Fruit fly (Drosophila melanogaster): ENCODE measurements around the gene CG12075.
A peak's percentile ranks its signal among the peaks of the same experiment; 100 is the strongest.

CG12075 gene

DNA sequence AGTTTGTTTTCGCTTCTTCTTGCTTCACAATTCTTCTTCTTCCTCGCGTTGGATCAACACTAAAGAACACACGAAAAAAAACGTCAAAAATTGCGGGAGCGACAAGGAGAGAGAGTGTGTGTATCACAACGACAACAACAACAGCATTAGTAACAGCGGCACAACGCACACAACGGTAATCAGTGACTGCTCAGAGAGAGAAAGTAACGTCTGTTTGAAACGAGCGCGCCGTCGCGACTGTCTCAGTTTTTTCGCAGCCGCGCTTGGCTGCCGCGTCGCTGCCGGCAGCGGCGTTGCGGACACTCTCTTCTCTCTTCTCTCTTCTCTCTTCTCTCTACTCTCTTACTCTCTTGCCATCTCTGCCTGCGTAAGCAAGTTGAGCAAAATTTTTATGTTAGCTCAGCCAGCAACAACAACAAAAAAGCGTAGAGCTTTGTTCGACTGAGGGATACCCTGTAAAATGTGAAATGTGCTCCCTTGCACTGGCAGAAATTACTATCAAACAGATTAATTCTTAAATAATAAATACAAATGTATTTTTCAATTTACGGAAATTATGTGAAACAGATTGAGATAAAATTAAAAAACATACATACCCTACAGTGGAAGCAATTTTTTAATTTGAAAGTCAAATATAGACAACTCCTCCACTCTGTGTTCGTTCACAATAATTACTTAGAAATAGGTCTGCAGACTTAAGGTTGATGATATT lies 53.6 kb downstream of the CG12075 start (continued):
- TF ChIP-seq CG31627 (GFP tag; optimal IDR thresholded peaks at IDR 0.05): peak; percentile 44
- no peak for TF ChIP-seq Lpt (GFP tag; optimal IDR thresholded peaks at IDR 0.05)
- peak; percentile 64 for TF ChIP-seq Blimp-1 (GFP tag; optimal IDR thresholded peaks at IDR 0.05)
- peak; percentile 31 for TF ChIP-seq CG11902 (GFP tag; optimal IDR thresholded peaks at IDR 0.05)
- TF ChIP-seq topi (GFP tag; optimal IDR thresholded peaks at IDR 0.05): peak; percentile 57
- TF ChIP-seq CG3919 (GFP tag; optimal IDR thresholded peaks at IDR 0.05): peak; percentile 63
- peak; percentile 57 for TF ChIP-seq CG6276 (GFP tag; optimal IDR thresholded peaks at IDR 0.05)
- no peak for TF ChIP-seq spab (GFP tag; optimal IDR thresholded peaks at IDR 0.05)
- peak; percentile 63 for TF ChIP-seq pdm3 (GFP tag; optimal IDR thresholded peaks at IDR 0.05)
- peak; percentile 32 for TF ChIP-seq Sox102F (GFP tag; optimal IDR thresholded peaks at IDR 0.05)
- TF ChIP-seq ss (GFP tag; optimal IDR thresholded peaks at IDR 0.05): peak; percentile 8 to 44
- peak; percentile 40 for TF ChIP-seq dac (GFP tag; optimal IDR thresholded peaks at IDR 0.05)
- TF ChIP-seq fkh (GFP tag; optimal IDR thresholded peaks at IDR 0.05): peak; percentile 58
- peak; percentile 71; the same call in 1 of the 2 replicates for TF ChIP-seq CG15336 (GFP tag; IDR thresholded peaks at IDR 0.05)
- peak; percentile 82 for TF ChIP-seq Eip78C (GFP tag)
- TF ChIP-seq Eip93F (GFP tag; optimal IDR thresholded peaks at IDR 0.05): no peak
- peak; percentile 66 for TF ChIP-seq OdsH (GFP tag; optimal IDR thresholded peaks at IDR 0.05)
- peak; percentile 34 for TF ChIP-seq cyc (GFP tag; optimal IDR thresholded peaks at IDR 0.05)

DNA sequence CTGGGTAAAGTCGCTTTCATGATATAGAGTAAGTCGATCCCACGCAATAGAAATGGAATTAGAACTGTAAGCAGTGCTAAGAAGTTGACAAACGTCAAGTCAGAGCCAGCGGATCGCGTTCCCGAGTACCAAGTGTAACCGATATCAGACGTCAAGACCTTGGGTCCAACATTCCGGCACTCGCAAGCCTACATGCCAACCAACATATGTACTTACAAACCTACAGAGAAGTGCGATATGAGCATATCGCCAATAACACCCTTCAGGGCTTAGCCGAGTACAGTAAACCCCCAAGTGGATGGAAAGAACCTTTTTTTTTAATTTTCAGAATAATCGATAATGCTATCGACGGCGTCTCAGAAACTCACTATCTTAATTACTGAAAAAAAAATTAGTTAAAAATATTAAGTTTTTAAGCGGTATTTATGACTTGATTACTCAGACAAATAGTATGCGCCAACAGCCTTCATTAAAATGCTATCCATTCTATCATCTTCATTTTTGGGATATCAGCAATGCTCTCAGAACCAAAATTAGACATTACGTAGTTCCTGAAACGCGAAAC lies 54.4 kb downstream of the CG12075 start:
- no peak for TF ChIP-seq CG3919 (GFP tag; optimal IDR thresholded peaks at IDR 0.05)
- peak; percentile 25 for TF ChIP-seq Hr39 (GFP tag; optimal IDR thresholded peaks at IDR 0.05)
- peak; percentile 20 for TF ChIP-seq pdm3 (GFP tag; optimal IDR thresholded peaks at IDR 0.05)
- TF ChIP-seq vri (GFP tag; optimal IDR thresholded peaks at IDR 0.05): peak; percentile 19
- peak; percentile 28; the same call in 1 of the 2 replicates for TF ChIP-seq CG15336 (GFP tag; IDR thresholded peaks at IDR 0.05)
- TF ChIP-seq Sox14 (GFP tag; optimal IDR thresholded peaks at IDR 0.05): no peak
- TF ChIP-seq CG6854 (GFP tag; optimal IDR thresholded peaks at IDR 0.05): no peak
- TF ChIP-seq Sox102F (GFP tag; optimal IDR thresholded peaks at IDR 0.05): peak; percentile 28
- TF ChIP-seq CG7368 (GFP tag; optimal IDR thresholded peaks at IDR 0.05): no peak
- no peak for TF ChIP-seq fd59A (GFP tag; optimal IDR thresholded peaks at IDR 0.05)
- TF ChIP-seq CG11902 (GFP tag; optimal IDR thresholded peaks at IDR 0.05): peak; percentile 5
- peak; percentile 24 for TF ChIP-seq Hr4 (GFP tag; optimal IDR thresholded peaks at IDR 0.05)
- TF ChIP-seq acj6 (GFP tag; optimal IDR thresholded peaks at IDR 0.05): no peak
- TF ChIP-seq CG3032 (tag; optimal IDR thresholded peaks at IDR 0.05): peak; percentile 19
- TF ChIP-seq CG6808 (GFP tag; optimal IDR thresholded peaks at IDR 0.05): no peak
- peak; percentile 37 for TF ChIP-seq OdsH (GFP tag; optimal IDR thresholded peaks at IDR 0.05)
- no peak for TF ChIP-seq Hr38 (GFP tag; optimal IDR thresholded peaks at IDR 0.05)
- no peak for TF ChIP-seq CG8319 (GFP tag; optimal IDR thresholded peaks at IDR 0.05)
- no peak for TF ChIP-seq CG8632 (GFP tag; optimal IDR thresholded peaks at IDR 0.05)
- TF ChIP-seq dsx (GFP tag; optimal IDR thresholded peaks at IDR 0.05; ENCODE audit: poor library complexity, severe bottlenecking): no peak
- peak; percentile 22 for TF ChIP-seq Met (GFP tag; optimal IDR thresholded peaks at IDR 0.05)
- no peak for TF ChIP-seq Sox15 (GFP tag; optimal IDR thresholded peaks at IDR 0.05)
- peak; percentile 3 for TF ChIP-seq lz (GFP tag; optimal IDR thresholded peaks at IDR 0.05)
- TF ChIP-seq Eip93F (GFP tag; optimal IDR thresholded peaks at IDR 0.05): no peak
- no peak for TF ChIP-seq dac (GFP tag; optimal IDR thresholded peaks at IDR 0.05)
- peak; percentile 62 for TF ChIP-seq Eip78C (GFP tag)
- TF ChIP-seq CG34406 (GFP tag; optimal IDR thresholded peaks at IDR 0.05): peak; percentile 24
- TF ChIP-seq fd85E (GFP tag; optimal IDR thresholded peaks at IDR 0.05): no peak
- TF ChIP-seq CG11762 (GFP tag; optimal IDR thresholded peaks at IDR 0.05; ENCODE audit: insufficient read depth): no peak
- no peak for TF ChIP-seq Eip75B (GFP tag; optimal IDR thresholded peaks at IDR 0.05)
- TF ChIP-seq CG11294 (GFP tag; IDR thresholded peaks at IDR 0.05): no peak
- no peak for TF ChIP-seq CG4318 (GFP tag; optimal IDR thresholded peaks at IDR 0.05)
- no peak for TF ChIP-seq spab (GFP tag; optimal IDR thresholded peaks at IDR 0.05)
- no peak for TF ChIP-seq svp (GFP tag)
- TF ChIP-seq Ets96B (tag; optimal IDR thresholded peaks at IDR 0.05): no peak
- peak; percentile 49; the same call in 1 of the 3 replicates for TF ChIP-seq CG6163 (GFP tag; IDR thresholded peaks at IDR 0.05)
- peak; percentile 20 for TF ChIP-seq cyc (GFP tag; optimal IDR thresholded peaks at IDR 0.05)
- TF ChIP-seq esn (GFP tag; optimal IDR thresholded peaks at IDR 0.05): peak; percentile 19
- no peak for TF ChIP-seq Blimp-1 (GFP tag; optimal IDR thresholded peaks at IDR 0.05)
- TF ChIP-seq fkh (GFP tag; optimal IDR thresholded peaks at IDR 0.05): no peak
- TF ChIP-seq net (GFP tag; optimal IDR thresholded peaks at IDR 0.05): no peak
